Fruit fly (Drosophila melanogaster) ovary, adult (tissue): ENCODE measurements around the gene Sfp24Bb.

ENCODE experiments used
- CG17801 ChIP-seq: fragments of 200-800 bp; optimal IDR thresholded peaks from 2 replicates; lab custom pipeline; 2019; ENCODE audit warnings: missing biosample characterization, mild to moderate bottlenecking, missing genetic modification characterization, moderate library complexity; ENCODE audit not compliant: partially characterized antibody

Sfp24Bb gene

DNA sequence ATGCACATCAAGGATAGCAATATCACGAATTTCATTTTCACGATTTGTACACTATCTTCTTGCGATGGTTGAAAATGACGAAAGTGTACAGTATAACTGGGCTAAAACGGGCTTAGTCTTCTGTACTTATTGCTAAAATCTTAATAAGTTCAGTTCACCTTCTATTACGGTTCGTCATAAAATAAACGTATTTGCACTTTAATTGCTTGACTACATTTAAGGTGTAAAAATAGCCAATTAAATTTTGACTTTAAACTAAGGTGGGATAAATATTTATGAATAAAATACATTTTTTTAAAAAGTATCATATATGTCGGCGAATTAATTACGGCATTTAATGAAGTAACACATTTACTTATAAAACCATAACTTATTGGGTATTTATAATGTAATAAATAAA is at the start of gene Sfp24Bb:
TSS of gene Sfp24Bb (minus strand) at position 101 of the 400 bp plus-strand sequence.
- no peak for TF ChIP-seq CG17801 (GFP tag; lab: Kevin White, UChicago)

dm6 chr2L:3717673-3718235 is 48.2 kb upstream of the Sfp24Bb start, which contains the start of the genes lectin-24A and Shaw:
lectin-24A (minus strand) TSS chr2L:3717773.
Shaw (plus strand) TSS chr2L:3718185.
- no peak for TF ChIP-seq CG17801 (GFP tag; lab: Kevin White, UChicago)

DNA sequence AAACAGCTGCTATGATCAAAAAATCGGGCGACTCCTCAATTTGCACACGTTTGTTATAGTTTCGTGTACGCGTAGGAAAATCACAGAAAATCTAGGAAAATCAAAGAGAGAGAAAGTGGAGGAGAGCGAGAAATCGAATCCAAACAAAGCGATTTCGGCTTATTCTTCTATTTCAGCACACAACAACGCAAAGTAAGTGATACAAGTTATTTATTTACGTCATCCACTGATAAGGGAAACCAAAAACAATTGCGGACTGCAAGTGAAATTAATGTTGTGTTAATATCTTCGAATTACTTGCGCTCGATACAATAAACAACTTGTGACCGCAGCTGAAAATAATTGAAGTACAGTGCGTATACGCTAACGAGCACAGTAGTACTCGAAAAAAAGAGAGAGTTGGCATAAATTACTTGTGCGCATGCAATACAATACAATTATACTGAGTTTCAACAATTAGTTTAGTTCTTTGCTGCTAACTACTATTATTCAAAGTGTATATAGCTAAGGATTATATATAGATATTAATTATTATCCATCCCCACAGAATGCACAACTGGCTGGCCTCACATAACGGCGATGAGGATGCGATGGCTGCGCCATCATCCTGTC is 44.1 kb upstream of the Sfp24Bb start:
- no peak for TF ChIP-seq CG17801 (GFP tag; lab: Kevin White, UChicago)

DNA sequence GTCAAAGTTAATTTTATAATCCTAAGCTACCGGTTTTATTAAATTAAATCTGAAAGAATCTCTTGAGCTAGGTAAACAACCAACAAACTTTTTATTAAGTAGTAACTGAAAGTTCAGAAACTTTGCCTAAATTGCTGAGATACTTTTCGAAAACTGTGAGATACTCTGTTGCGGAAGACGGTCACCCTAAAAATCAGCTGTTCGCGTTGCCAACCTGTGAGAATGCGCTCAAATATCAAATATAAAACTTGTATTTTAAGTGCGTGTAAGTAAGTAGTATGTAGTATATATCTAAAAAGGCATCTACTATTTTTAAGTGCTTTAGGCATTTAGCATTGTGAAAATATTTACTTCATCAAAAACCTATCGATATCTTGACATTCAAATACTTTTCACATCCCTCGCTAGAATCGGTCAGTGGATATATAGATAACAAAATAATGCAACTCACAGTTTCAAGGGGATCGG is 43.4 kb upstream of the Sfp24Bb start, which contains the start of the genes CG31955 and CG2818:
TSS of gene CG31955 (minus strand) at position 157 of the 468 bp plus-strand sequence.
TSS of gene CG2818 (plus strand) at position 412 of the 468 bp plus-strand sequence.
- TF ChIP-seq CG17801 (GFP tag; lab: Kevin White, UChicago), result no peak

- peak; percentile 18 for TF ChIP-seq CG17801 (GFP tag; lab: Kevin White, UChicago)
Measured at dm6 chr2L:3711665-3712064, 42.1 kb upstream of the Sfp24Bb start, which contains the start of gene cutlet. cutlet (minus strand) TSS chr2L:3711748.

DNA sequence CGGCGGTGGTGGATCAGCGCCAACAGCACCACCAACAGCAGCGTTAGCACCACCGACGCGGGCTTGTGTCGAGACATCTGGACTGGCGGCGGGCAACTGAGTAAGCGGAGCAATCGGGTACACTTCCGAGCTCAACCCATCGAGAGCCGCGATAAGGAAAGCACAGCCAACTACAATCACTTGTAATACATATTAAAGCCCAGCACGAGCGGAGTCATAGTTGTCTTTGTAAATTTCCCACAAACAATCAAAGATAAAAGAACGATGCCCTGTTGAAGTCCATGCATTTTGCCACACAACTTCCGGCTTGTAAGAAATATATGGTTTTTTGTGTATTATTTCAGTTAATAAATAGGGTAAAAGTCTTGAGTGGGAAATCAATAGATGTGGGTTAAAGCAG is 37.4 kb upstream of the Sfp24Bb start, which contains the start of gene CG31777:
TSS of gene CG31777 (minus strand) at position 101 of the 400 bp plus-strand sequence.
- TF ChIP-seq CG17801 (GFP tag; lab: Kevin White, UChicago), result no peak

DNA sequence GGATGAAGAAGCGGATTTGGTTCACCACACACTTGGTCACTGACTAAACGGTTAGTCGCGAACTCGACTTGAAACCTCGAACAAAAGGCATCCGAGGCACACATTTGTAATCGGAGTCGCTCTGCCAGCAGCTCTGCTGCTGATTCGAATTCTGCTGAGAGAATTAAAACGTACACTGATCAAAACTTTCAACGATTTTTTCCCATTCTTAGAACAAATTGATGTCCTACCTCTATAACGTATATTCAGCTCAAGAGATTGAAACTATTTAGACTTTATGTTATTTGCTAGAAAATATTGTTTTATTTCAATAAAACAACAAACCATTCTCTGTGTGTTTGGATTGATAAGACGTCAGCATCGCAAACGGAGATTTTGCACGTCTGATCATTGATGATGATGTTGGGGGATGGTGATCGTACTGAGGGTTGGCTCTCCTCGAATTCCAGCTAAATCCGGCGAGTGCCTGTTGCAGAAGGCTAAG is 35.9 kb upstream of the Sfp24Bb start, which contains the start of gene CG31778:
TSS of gene CG31778 (minus strand) at position 51 of the 484 bp plus-strand sequence.
- no peak for TF ChIP-seq CG17801 (GFP tag; lab: Kevin White, UChicago)

DNA sequence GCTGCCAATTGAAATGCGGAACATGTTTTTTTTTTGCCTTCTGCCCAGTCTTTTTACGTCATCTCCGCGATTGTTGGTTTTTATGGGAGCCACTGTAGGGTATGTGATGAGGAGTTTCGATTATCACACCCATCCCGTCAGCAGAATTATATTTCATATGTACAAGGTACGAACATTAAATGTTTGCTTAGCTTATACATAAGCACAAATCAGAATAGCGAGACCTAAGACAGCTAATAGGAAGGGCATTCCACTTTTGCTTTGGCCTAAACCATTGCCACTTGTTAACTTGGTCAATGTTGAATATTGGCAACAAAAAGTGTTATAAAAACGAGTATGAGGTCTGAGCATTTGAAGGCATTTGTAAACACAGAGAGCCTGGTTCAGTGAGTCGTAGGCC is 33.7 kb upstream of the Sfp24Bb start, which contains the start of gene CG2816:
TSS of gene CG2816 (plus strand) at position 400 of the 400 bp plus-strand sequence.
- TF ChIP-seq CG17801 (GFP tag; lab: Kevin White, UChicago), result no peak

dm6 chr2L:3701526-3701925 is 32.0 kb upstream of the Sfp24Bb start, which contains the start of gene CG43145:
CG43145 (plus strand) TSS chr2L:3701826.
- no peak for TF ChIP-seq CG17801 (GFP tag; lab: Kevin White, UChicago)

DNA sequence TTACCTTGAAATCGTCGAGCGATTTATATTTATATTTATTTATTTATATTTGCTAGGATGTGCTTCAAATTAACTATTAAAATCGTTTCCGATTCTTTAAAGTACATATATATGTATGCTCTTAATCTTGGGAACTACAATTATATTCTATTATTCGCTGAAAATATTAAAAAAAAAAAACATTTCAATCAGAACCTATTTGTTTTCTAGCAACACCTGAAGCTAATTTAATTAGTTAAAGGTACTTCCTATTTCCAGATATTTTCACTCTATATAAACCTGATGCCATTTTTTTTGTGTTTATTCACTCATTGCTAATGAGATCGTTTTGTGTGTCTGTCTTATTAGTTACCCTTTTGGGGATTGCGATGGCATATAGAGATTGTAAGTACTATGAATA is 31.4 kb upstream of the Sfp24Bb start, which contains the start of gene CG42467:
TSS of gene CG42467 (plus strand) at position 301 of the 400 bp plus-strand sequence.
- no peak for TF ChIP-seq CG17801 (GFP tag; lab: Kevin White, UChicago)

DNA sequence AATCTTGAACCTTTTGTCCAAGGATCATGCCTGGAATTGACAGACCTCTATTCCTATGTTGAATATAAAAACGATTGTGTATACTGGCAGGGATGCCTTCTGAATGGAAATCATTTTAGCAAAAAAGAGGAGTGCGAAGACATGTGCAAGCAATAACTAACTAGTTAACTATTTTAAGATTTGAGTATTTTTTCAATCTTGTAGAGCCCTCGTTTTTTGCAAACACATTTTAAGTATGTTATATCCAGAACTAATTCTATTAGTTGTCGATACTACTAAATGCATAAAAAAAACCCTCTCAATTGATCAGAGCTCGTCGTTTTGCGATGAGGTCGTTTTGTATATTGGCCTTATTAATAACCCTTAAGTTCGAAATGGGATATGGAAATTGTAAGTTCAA is 30.8 kb upstream of the Sfp24Bb start, which contains the start of gene Sfp24C1:
TSS of gene Sfp24C1 (plus strand) at position 301 of the 400 bp plus-strand sequence.
- TF ChIP-seq CG17801 (GFP tag; lab: Kevin White, UChicago), result no peak

dm6 chr2L:3699895-3700294 is 30.3 kb upstream of the Sfp24Bb start, which contains the start of gene CG42465:
CG42465 (plus strand) TSS chr2L:3700195.
- TF ChIP-seq CG17801 (GFP tag; lab: Kevin White, UChicago), result no peak

- no peak for TF ChIP-seq CG17801 (GFP tag; lab: Kevin White, UChicago)
Measured at dm6 chr2L:3698992-3699514, 29.5 kb upstream of the Sfp24Bb start, which contains the start of the genes CG10031 and CG42464. CG10031 (minus strand) TSS chr2L:3699092. CG42464 (plus strand) TSS chr2L:3699464.

DNA sequence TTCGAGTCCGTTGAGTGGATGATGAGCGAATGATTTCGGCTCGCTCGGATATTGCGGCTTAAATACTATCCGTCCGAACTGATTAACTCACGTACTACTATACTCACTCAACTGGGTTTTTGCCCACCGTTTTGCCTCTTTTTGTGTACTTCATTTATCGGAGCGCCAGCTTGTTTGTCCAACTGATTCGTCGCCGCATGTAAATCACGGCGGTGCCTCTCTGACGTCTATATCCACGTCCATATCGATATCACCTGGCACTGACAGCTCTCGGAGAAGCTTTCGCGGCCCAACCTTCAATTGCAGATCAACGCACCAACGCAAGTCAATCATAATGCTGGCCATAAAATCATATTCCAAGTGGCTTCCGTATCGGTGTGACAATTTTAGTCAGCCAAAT is 28.2 kb upstream of the Sfp24Bb start, which contains the start of gene CG3604:
TSS of gene CG3604 (minus strand) at position 101 of the 400 bp plus-strand sequence.
- no peak for TF ChIP-seq CG17801 (GFP tag; lab: Kevin White, UChicago)
